Fruit fly (Drosophila melanogaster) whole organism, embryonic: Measurements from ENCODE around the gene Pxn.

ENCODE experiments used
- ATbp ChIP-seq: fragments of 200-800 bp; sonication (Bioruptor generic); optimal IDR thresholded peaks from 2 replicates; lab custom pipeline; 2017; ENCODE audit warnings: missing biosample characterization, mild to moderate bottlenecking, missing genetic modification characterization, missing genetic modification reagents
- Aef1 ChIP-seq: fragments of 200-800 bp; sonication (Bioruptor generic); IDR thresholded peaks from 3 replicates; pipeline ENCODE4 v1.3.6; 2022; ENCODE audit warnings: missing biosample characterization, missing genetic modification characterization
- Antp ChIP-seq: fragments of 200-800 bp; sonication (Bioruptor generic); optimal IDR thresholded peaks from 3 replicates; lab custom pipeline; 2016; ENCODE audit warnings: missing biosample characterization, missing genetic modification characterization
- B-H1 ChIP-seq: fragments of 200-800 bp; sonication (Bioruptor generic); IDR thresholded peaks from 3 replicates; pipeline ENCODE4 v1.3.6; 2022; ENCODE audit warnings: missing biosample characterization, missing genetic modification characterization
- CG10979 ChIP-seq: fragments of 200-800 bp; sonication (Bioruptor generic); optimal IDR thresholded peaks from 2 replicates; lab custom pipeline; 2018; ENCODE audit warnings: missing biosample characterization, mild to moderate bottlenecking, missing genetic modification characterization, moderate library complexity
- CG11723 ChIP-seq: fragments of 200-800 bp; sonication (Bioruptor generic); optimal IDR thresholded peaks from 2 replicates; lab custom pipeline; 2017; ENCODE audit warnings: missing biosample characterization, mild to moderate bottlenecking, missing genetic modification characterization
- CG13287 ChIP-seq: fragments of 200-800 bp; sonication (Bioruptor generic); IDR thresholded peaks from 2 replicates; pipeline ENCODE4 v1.3.6; 2022; ENCODE audit warnings: missing biosample characterization, missing genetic modification characterization; ENCODE audit not compliant: partially characterized antibody
- CG14050 ChIP-seq: fragments of 200-800 bp; sonication (Bioruptor generic); IDR thresholded peaks from 3 replicates; pipeline ENCODE4 v1.3.6; 2022; ENCODE audit warnings: missing biosample characterization, missing genetic modification characterization
- CG16813 ChIP-seq: fragments of 200-800 bp; sonication (Bioruptor generic); IDR thresholded peaks from 3 replicates; pipeline ENCODE4 v1.3.6; 2022; ENCODE audit warnings: missing biosample characterization, missing genetic modification characterization; ENCODE audit not compliant: partially characterized antibody
- CG16863 ChIP-seq: fragments of 200-800 bp; sonication (Bioruptor generic); optimal IDR thresholded peaks from 3 replicates; lab custom pipeline; 2016; ENCODE audit warnings: missing biosample characterization, missing genetic modification characterization
- CG17359 ChIP-seq: fragments of 200-800 bp; sonication (Bioruptor generic); optimal IDR thresholded peaks from 3 replicates; lab custom pipeline; 2018; ENCODE audit warnings: missing biosample characterization, mild to moderate bottlenecking, missing genetic modification characterization, moderate library complexity
- CG18476 ChIP-seq: fragments of 200-800 bp; sonication (Bioruptor generic); optimal IDR thresholded peaks from 2 replicates; lab custom pipeline; 2016; ENCODE audit warnings: missing biosample characterization, mild to moderate bottlenecking, missing genetic modification characterization
- CG18599 ChIP-seq: fragments of 200-800 bp; sonication (Bioruptor generic); optimal IDR thresholded peaks from 3 replicates; lab custom pipeline; 2017; ENCODE audit warnings: missing biosample characterization, missing genetic modification characterization, mild to moderate bottlenecking, moderate library complexity, missing genetic modification reagents
- CG2129 ChIP-seq: fragments of 200-800 bp; sonication (Bioruptor generic); IDR thresholded peaks from 2 replicates; pipeline ENCODE4 v1.3.6; 2022; ENCODE audit warnings: missing biosample characterization, missing genetic modification characterization; ENCODE audit not compliant: partially characterized antibody
- CG34224 ChIP-seq: fragments of 200-800 bp; sonication (Bioruptor generic); IDR thresholded peaks from 3 replicates; pipeline ENCODE4 v1.3.6; 2022; ENCODE audit warnings: missing biosample characterization, missing genetic modification characterization; ENCODE audit not compliant: partially characterized antibody
- CG34422 ChIP-seq: fragments of 200-800 bp; sonication (Bioruptor generic); IDR thresholded peaks from 3 replicates; pipeline ENCODE4 v1.3.6; 2022; ENCODE audit warnings: missing biosample characterization, missing genetic modification characterization
- CG7271 ChIP-seq: fragments of 200-800 bp; sonication (Bioruptor generic); optimal IDR thresholded peaks from 2 replicates; lab custom pipeline; 2018; ENCODE audit warnings: missing biosample characterization, mild to moderate bottlenecking, missing genetic modification characterization, moderate library complexity
- CG7786 ChIP-seq: fragments of 200-800 bp; sonication (Bioruptor generic); optimal IDR thresholded peaks from 2 replicates; lab custom pipeline; 2016; ENCODE audit warnings: missing biosample characterization, missing genetic modification characterization
- CG7963 ChIP-seq: fragments of 200-800 bp; sonication (Bioruptor generic); IDR thresholded peaks from 3 replicates; pipeline ENCODE4 v1.3.6; 2022; ENCODE audit warnings: missing biosample characterization, missing genetic modification characterization; ENCODE audit not compliant: partially characterized antibody
- CG8281 ChIP-seq: fragments of 200-800 bp; sonication (Bioruptor generic); optimal IDR thresholded peaks from 2 replicates; lab custom pipeline; 2018; ENCODE audit warnings: missing biosample characterization, mild to moderate bottlenecking, missing genetic modification characterization, moderate library complexity
- CG9932 ChIP-seq: fragments of 200-800 bp; sonication (Bioruptor generic); IDR thresholded peaks from 2 replicates; pipeline ENCODE4 v1.3.6; 2022; ENCODE audit warnings: missing biosample characterization, missing genetic modification characterization
- D19B ChIP-seq: fragments of 200-800 bp; sonication (Bioruptor generic); optimal IDR thresholded peaks from 2 replicates; lab custom pipeline; 2017; ENCODE audit warnings: missing biosample characterization, mild to moderate bottlenecking, missing genetic modification characterization
- Dbx ChIP-seq: fragments of 200-800 bp; sonication (Bioruptor generic); IDR thresholded peaks from 3 replicates; pipeline ENCODE4 v1.3.6; 2022; ENCODE audit warnings: missing biosample characterization, missing genetic modification characterization
- Doc2 ChIP-seq: fragments of 200-800 bp; sonication (Bioruptor generic); IDR thresholded peaks from 2 replicates; pipeline ENCODE4 v1.3.6; 2022; ENCODE audit warnings: missing biosample characterization, missing genetic modification characterization
- HHEX ChIP-seq: fragments of 200-800 bp; sonication (Bioruptor generic); optimal IDR thresholded peaks from 3 replicates; lab custom pipeline; 2017; ENCODE audit warnings: missing biosample characterization, mild to moderate bottlenecking, missing genetic modification characterization, missing genetic modification reagents
- Mes4 ChIP-seq: fragments of 200-800 bp; sonication (Bioruptor generic); optimal IDR thresholded peaks from 2 replicates; lab custom pipeline; 2016; ENCODE audit warnings: missing biosample characterization, missing genetic modification characterization
- Sry-δ ChIP-seq: fragments of 200-800 bp; sonication (Bioruptor generic); optimal IDR thresholded peaks from 2 replicates; lab custom pipeline; 2016; ENCODE audit warnings: missing biosample characterization, missing genetic modification characterization
- Trl ChIP-seq, 3 experiments: fragments of >200 bp in 2 of 3; fragments of 200-800 bp in 1 of 3; sonication (Bioruptor generic) in 1 of 3; optimal IDR thresholded peaks; 2 replicates in 1 of 3; 3 replicates in 2 of 3; lab custom pipeline; 2016 to 2017; ENCODE audit warnings: missing biosample characterization in 1 of 3, missing genetic modification characterization in 1 of 3
- ab ChIP-seq: fragments of 200-800 bp; sonication (Bioruptor generic); optimal IDR thresholded peaks from 2 replicates; lab custom pipeline; 2016; ENCODE audit warnings: missing biosample characterization, missing genetic modification characterization
- bbx ChIP-seq: fragments of 200-800 bp; sonication (Bioruptor generic); IDR thresholded peaks from 2 replicates; pipeline ENCODE4 v1.3.6; 2022; ENCODE audit warnings: missing biosample characterization, missing genetic modification characterization; ENCODE audit not compliant: partially characterized antibody
- br ChIP-seq: fragments of >200 bp; optimal IDR thresholded peaks from 2 replicates; lab custom pipeline; 2017
- btn ChIP-seq: fragments of 200-800 bp; sonication (Bioruptor generic); optimal IDR thresholded peaks from 2 replicates; lab custom pipeline; 2016; ENCODE audit warnings: missing biosample characterization, missing genetic modification characterization
- danr ChIP-seq: fragments of 200-800 bp; sonication (Bioruptor generic); IDR thresholded peaks from 2 replicates; pipeline ENCODE4 v1.3.6; 2022; ENCODE audit warnings: missing biosample characterization, missing genetic modification characterization
- dmrt11E ChIP-seq: fragments of 200-800 bp; sonication (Bioruptor generic); optimal IDR thresholded peaks from 3 replicates; lab custom pipeline; 2018; ENCODE audit warnings: missing biosample characterization, mild to moderate bottlenecking, missing genetic modification characterization, moderate library complexity
- dmrt99B ChIP-seq: fragments of 200-800 bp; sonication (Bioruptor generic); optimal IDR thresholded peaks from 2 replicates; lab custom pipeline; 2018; ENCODE audit warnings: missing biosample characterization, mild to moderate bottlenecking, missing genetic modification characterization, moderate library complexity
- ewg ChIP-seq: fragments of 200-800 bp; sonication (Bioruptor generic); optimal IDR thresholded peaks from 3 replicates; lab custom pipeline; 2017; ENCODE audit warnings: mild to moderate bottlenecking, missing biosample characterization, missing genetic modification reagents, missing genetic modification characterization
- gem ChIP-seq: fragments of 200-800 bp; sonication (Bioruptor generic); optimal IDR thresholded peaks from 2 replicates; lab custom pipeline; 2019; ENCODE audit warnings: missing biosample characterization, mild to moderate bottlenecking, missing genetic modification characterization, moderate library complexity
- inv ChIP-seq: fragments of 200-800 bp; sonication (Bioruptor generic); IDR thresholded peaks from 2 replicates; pipeline ENCODE4 v1.3.6; 2022; ENCODE audit warnings: missing biosample characterization, missing genetic modification characterization; ENCODE audit not compliant: partially characterized antibody
- kah ChIP-seq: fragments of 200-800 bp; sonication (Bioruptor generic); optimal IDR thresholded peaks from 2 replicates; lab custom pipeline; 2018; ENCODE audit warnings: missing biosample characterization, mild to moderate bottlenecking, missing genetic modification characterization
- kni ChIP-seq: fragments of 200-800 bp; sonication (Bioruptor generic); optimal IDR thresholded peaks from 3 replicates; lab custom pipeline; 2017; ENCODE audit warnings: mild to moderate bottlenecking, missing biosample characterization, missing genetic modification reagents, missing genetic modification characterization
- knrl ChIP-seq: fragments of 200-800 bp; sonication (Bioruptor generic); IDR thresholded peaks from 3 replicates; pipeline ENCODE4 v1.3.6; 2022; ENCODE audit warnings: missing biosample characterization, missing genetic modification characterization; ENCODE audit not compliant: partially characterized antibody
- lov ChIP-seq, 2 experiments: fragments of 200-800 bp in 1 of 2; fragments of >200 bp in 1 of 2; sonication (Bioruptor generic) in 1 of 2; IDR thresholded peaks in 1 of 2; optimal IDR thresholded peaks in 1 of 2; 2 replicates in 1 of 2; 3 replicates in 1 of 2; pipeline versions ENCODE4 v1.3.6 to Lab custom; 2017 to 2022; ENCODE audit warnings: missing biosample characterization in 1 of 2, missing genetic modification characterization in 1 of 2
- psq ChIP-seq: fragments of 200-800 bp; sonication (Bioruptor generic); optimal IDR thresholded peaks from 2 replicates; lab custom pipeline; 2017; ENCODE audit warnings: missing biosample characterization, missing genetic modification characterization
- slp2 ChIP-seq: fragments of 200-800 bp; sonication (Bioruptor generic); optimal IDR thresholded peaks from 2 replicates; lab custom pipeline; 2016; ENCODE audit warnings: missing biosample characterization, missing genetic modification characterization
- sna ChIP-seq: fragments of 200-800 bp; sonication (Bioruptor generic); IDR thresholded peaks from 2 replicates; pipeline ENCODE4 v1.3.6; 2022; ENCODE audit warnings: missing biosample characterization, missing genetic modification characterization; ENCODE audit not compliant: partially characterized antibody
- tgo ChIP-seq: fragments of 200-800 bp; sonication (Bioruptor generic); IDR thresholded peaks from 3 replicates; pipeline ENCODE4 v1.3.6; 2022; ENCODE audit warnings: missing biosample characterization, missing genetic modification characterization
- toy ChIP-seq: fragments of 200-800 bp; sonication (Bioruptor generic); IDR thresholded peaks from 2 replicates; pipeline ENCODE4 v1.3.6; 2022; ENCODE audit warnings: missing biosample characterization, missing genetic modification characterization
- vfl ChIP-seq: fragments of 200-800 bp; sonication (Bioruptor generic); optimal IDR thresholded peaks from 2 replicates; lab custom pipeline; 2016; ENCODE audit warnings: missing biosample characterization, missing genetic modification characterization
- zf30C ChIP-seq: fragments of 200-800 bp; sonication (Bioruptor generic); optimal IDR thresholded peaks from 3 replicates; lab custom pipeline; 2018; ENCODE audit warnings: missing biosample characterization, mild to moderate bottlenecking, missing genetic modification characterization

The Pxn gene

DNA sequence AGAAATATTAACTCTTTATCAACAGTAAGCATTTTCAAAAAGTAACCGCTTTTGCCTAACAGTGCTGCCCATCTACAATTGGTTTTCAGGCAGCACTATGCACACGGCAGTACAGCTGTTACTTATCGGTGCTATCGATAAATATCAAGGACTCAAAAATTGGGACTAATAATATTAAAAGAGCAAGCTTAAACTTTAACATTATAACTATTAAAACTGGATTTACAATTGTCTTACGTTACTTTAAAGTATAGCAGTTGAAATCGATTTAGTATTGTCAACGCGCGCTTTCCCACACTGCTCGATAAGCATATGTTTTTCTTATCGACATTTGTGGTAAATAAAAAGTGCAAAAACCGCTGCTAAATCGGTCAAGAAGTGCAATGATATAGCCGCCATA lies 1.5 kb upstream of the Pxn start, which contains the start of the genes CG42245 and MEP-1 (continued):
- peak; percentile 60; the same call in 1 of the 3 replicates for TF ChIP-seq CG34422 (GFP tag; lab: Robert Waterston, UW)
- TF ChIP-seq CG16863 = no peak
- TF ChIP-seq slp2 (GFP tag; lab: Kevin White, UChicago) = no peak
- TF ChIP-seq tgo = no peak; the same call in 2 of the 3 replicates
- peak; percentile 43; the same call in 1 of the 2 replicates for TF ChIP-seq inv (GFP tag; lab: Robert Waterston, UW)
- TF ChIP-seq Sry-δ = peak; percentile 70
- no peak for TF ChIP-seq Doc2 (GFP tag; lab: Robert Waterston, UW)
- TF ChIP-seq CG9932 (GFP tag; lab: Robert Waterston, UW) = peak; percentile 20; the same call in 1 of the 2 replicates
- peak; percentile 9 for TF ChIP-seq CG10979 (tag; lab: Kevin White, UChicago)
- no peak for TF ChIP-seq zf30C (GFP tag; lab: Kevin White, UChicago)
- peak; percentile 73 for TF ChIP-seq bbx (GFP tag; lab: Robert Waterston, UW)
- no peak for TF ChIP-seq kni (GFP tag; lab: Kevin White, UChicago)
- TF ChIP-seq D19B = no peak
- TF ChIP-seq CG14050 (GFP tag; lab: Robert Waterston, UW) = no peak
- peak; percentile 53 for TF ChIP-seq gem (tag; lab: Kevin White, UChicago)
- TF ChIP-seq vfl (GFP tag; lab: Kevin White, UChicago) = peak; percentile 11
- TF ChIP-seq br = no peak
- TF ChIP-seq CG8281 = no peak
- peak; percentile 38 for TF ChIP-seq Antp
- peak; percentile 42 for TF ChIP-seq CG11723 (GFP tag; lab: Kevin White, UChicago)
- TF ChIP-seq Dbx = peak; percentile 22; the same call in 1 of the 3 replicates
- no peak for TF ChIP-seq Aef1 (GFP tag; lab: Robert Waterston, UW)
- no peak for TF ChIP-seq lov (optimal IDR thresholded peaks at IDR 0.05; lab: Kevin White, UChicago)
- no peak for TF ChIP-seq lov (GFP tag; IDR thresholded peaks at IDR 0.05; lab: Robert Waterston, UW)
- peak; percentile 66 for TF ChIP-seq knrl
- TF ChIP-seq B-H1 (GFP tag; lab: Robert Waterston, UW) = no peak
- TF ChIP-seq toy (GFP tag; lab: Robert Waterston, UW) = no peak
- TF ChIP-seq CG34224 (GFP tag; lab: Robert Waterston, UW) = peak; percentile 41; the same call in 1 of the 3 replicates
- TF ChIP-seq CG7786 = peak; percentile 44
- peak; percentile 34 for TF ChIP-seq CG17359 (tag; lab: Kevin White, UChicago)
- peak; percentile 19 for TF ChIP-seq ATbp (GFP tag; lab: Kevin White, UChicago)
- TF ChIP-seq CG7963 (GFP tag; lab: Robert Waterston, UW) = 0 out of 3 replicates have a peak, but pooled peaks have one; percentile 14
- TF ChIP-seq ewg = no peak
- TF ChIP-seq ab = no peak
- peak; percentile 13 for TF ChIP-seq psq (GFP tag; lab: Kevin White, UChicago)
- TF ChIP-seq CG18599 (GFP tag; lab: Kevin White, UChicago) = peak; percentile 58
- peak; percentile 3 for TF ChIP-seq dmrt99B (tag; lab: Kevin White, UChicago)
- peak; percentile 38 for TF ChIP-seq dmrt11E (tag; lab: Kevin White, UChicago)
- TF ChIP-seq HHEX = peak; percentile 48
- no peak for TF ChIP-seq danr (GFP tag; lab: Robert Waterston, UW)
- TF ChIP-seq btn (GFP tag; lab: Kevin White, UChicago) = no peak
- no peak for TF ChIP-seq kah (GFP tag; lab: Kevin White, UChicago)
- no peak for TF ChIP-seq CG2129 (GFP tag; lab: Robert Waterston, UW)
- peak; percentile 61 for TF ChIP-seq sna (GFP tag; lab: Robert Waterston, UW)
- peak; percentile 49 for TF ChIP-seq Mes4 (GFP tag; lab: Kevin White, UChicago)
- no peak for TF ChIP-seq Trl (optimal IDR thresholded peaks at IDR 0.05; lab: Kevin White, UChicago)
- peak; percentile 52 for TF ChIP-seq Trl (GFP tag; optimal IDR thresholded peaks at IDR 0.05; lab: Kevin White, UChicago)
- TF ChIP-seq CG7271 (tag; lab: Kevin White, UChicago) = peak; percentile 36
- peak; percentile 42 for TF ChIP-seq CG18476 (GFP tag; lab: Kevin White, UChicago)
- peak; percentile 62 for TF ChIP-seq CG16813
- peak; percentile 81 for TF ChIP-seq CG13287 (GFP tag; lab: Robert Waterston, UW)
